Fruit fly (Drosophila melanogaster): ENCODE measurements around the gene robl37BC.

Gene robl37BC

dm6 chr2L:18981947-18982579 is 28.6 kb upstream of the robl37BC start (continued):
- TF ChIP-seq CG10431 (GFP tag; optimal IDR thresholded peaks at IDR 0.05), result peak; percentile 55
- no peak for TF ChIP-seq H15 (GFP tag; IDR thresholded peaks at IDR 0.05)
- TF ChIP-seq Hand (GFP tag; optimal IDR thresholded peaks at IDR 0.05), result no peak
- no peak for TF ChIP-seq CG3838 (GFP tag; optimal IDR thresholded peaks at IDR 0.05)
- no peak for TF ChIP-seq hbn (GFP tag; IDR thresholded peaks at IDR 0.05; ENCODE audit: partially characterized antibody)
- no peak for TF ChIP-seq CG5953 (GFP tag; IDR thresholded peaks at IDR 0.05)
- no peak for TF ChIP-seq CG7271 (tag; optimal IDR thresholded peaks at IDR 0.05)
- no peak for TF ChIP-seq seq (GFP tag; IDR thresholded peaks at IDR 0.05)
- no peak for TF ChIP-seq CTCF (GFP tag; optimal IDR thresholded peaks at IDR 0.05)
- TF ChIP-seq ap (GFP tag; IDR thresholded peaks at IDR 0.05), result no peak
- peak; percentile 58 for TF ChIP-seq nmo (GFP tag; optimal IDR thresholded peaks at IDR 0.05)
- TF ChIP-seq CG11504 (tag; optimal IDR thresholded peaks at IDR 0.05), result peak; percentile 47
- TF ChIP-seq CG17359 (tag; optimal IDR thresholded peaks at IDR 0.05), result peak; percentile 64
- TF ChIP-seq phol (tag; optimal IDR thresholded peaks at IDR 0.05), result peak; percentile 56
- no peak for TF ChIP-seq twi (tag; optimal IDR thresholded peaks at IDR 0.05)
- TF ChIP-seq Vsx1 (GFP tag; optimal IDR thresholded peaks at IDR 0.05), result peak; percentile 36
- TF ChIP-seq D19B (GFP tag; optimal IDR thresholded peaks at IDR 0.05), result no peak
- no peak for TF ChIP-seq NfI (GFP tag; optimal IDR thresholded peaks at IDR 0.05)
- peak; percentile 48 for TF ChIP-seq lmd (GFP tag; IDR thresholded peaks at IDR 0.05)
- no peak for TF ChIP-seq CG8478 (optimal IDR thresholded peaks at IDR 0.05)
- no peak for TF ChIP-seq gce (GFP tag; IDR thresholded peaks at IDR 0.05)
- TF ChIP-seq peb (GFP tag; IDR thresholded peaks at IDR 0.05), result no peak
- no peak for TF ChIP-seq knrl (GFP tag; IDR thresholded peaks at IDR 0.05; ENCODE audit: partially characterized antibody)
- peak; percentile 40 for TF ChIP-seq CG7839 (tag; optimal IDR thresholded peaks at IDR 0.05)
- TF ChIP-seq eve (GFP tag; optimal IDR thresholded peaks at IDR 0.05), result peak in 1 of 2 experiments; percentile 34
- no peak for TF ChIP-seq CG9215 (GFP tag; IDR thresholded peaks at IDR 0.05)
- TF ChIP-seq gfzf (GFP tag; optimal IDR thresholded peaks at IDR 0.05), result no peak
- TF ChIP-seq amos (GFP tag; IDR thresholded peaks at IDR 0.05; ENCODE audit: partially characterized antibody), result no peak
- TF ChIP-seq corto (GFP tag; optimal IDR thresholded peaks at IDR 0.05), result no peak
- TF ChIP-seq Nf-YB (GFP tag; optimal IDR thresholded peaks at IDR 0.05), result peak; percentile 5
- no peak for TF ChIP-seq luna (GFP tag; optimal IDR thresholded peaks at IDR 0.05)
- TF ChIP-seq bigmax (GFP tag; optimal IDR thresholded peaks at IDR 0.05), result no peak
- TF ChIP-seq emc (GFP tag; optimal IDR thresholded peaks at IDR 0.05), result no peak
- no peak for TF ChIP-seq Kr (GFP tag; optimal IDR thresholded peaks at IDR 0.05)
- TF ChIP-seq ara (GFP tag; IDR thresholded peaks at IDR 0.05), result peak; percentile 69; the same call in 1 of the 2 replicates
- 0 out of 2 replicates have a peak, but pooled peaks have one; percentile 9 for TF ChIP-seq crol (GFP tag; IDR thresholded peaks at IDR 0.05)
- no peak for TF ChIP-seq ken (GFP tag; IDR thresholded peaks at IDR 0.05)
- TF ChIP-seq CG31365 (tag; optimal IDR thresholded peaks at IDR 0.05), result no peak
- peak; percentile 54 for TF ChIP-seq Blimp-1 (GFP tag; optimal IDR thresholded peaks at IDR 0.05)
- peak; percentile 23 for TF ChIP-seq pros (GFP tag; optimal IDR thresholded peaks at IDR 0.05)
- TF ChIP-seq CG31224 (GFP tag; IDR thresholded peaks at IDR 0.05), result no peak
- TF ChIP-seq CG43689 (GFP tag; IDR thresholded peaks at IDR 0.05), result no peak
- TF ChIP-seq bab2 (GFP tag; optimal IDR thresholded peaks at IDR 0.05), result no peak
- no peak for TF ChIP-seq shn (GFP tag; optimal IDR thresholded peaks at IDR 0.05)
- TF ChIP-seq CG7357 (GFP tag; IDR thresholded peaks at IDR 0.05), result no peak
- no peak for TF ChIP-seq Dad (GFP tag; optimal IDR thresholded peaks at IDR 0.05)
- TF ChIP-seq ewg (GFP tag; optimal IDR thresholded peaks at IDR 0.05), result peak; percentile 11
- TF ChIP-seq CG10654 (GFP tag; optimal IDR thresholded peaks at IDR 0.05), result no peak
- TF ChIP-seq Pdp1 (GFP tag; optimal IDR thresholded peaks at IDR 0.05), result no peak
- no peak for TF ChIP-seq CG9817 (tag; optimal IDR thresholded peaks at IDR 0.05)

All from whole organism, embryonic.